Worm (Caenorhabditis elegans) whole organism, L3 larva: ENCODE data around the gene Y110A2AL.2.

Experiments
- ceh-28 ChIP-seq: fragments of 150-350 bp; optimal IDR thresholded peaks from 2 replicates; lab custom pipeline; 2014; ENCODE audit warnings: missing biosample characterization, missing genetic modification reagents, missing genetic modification characterization
- nhr-12 ChIP-seq: fragments of 150-350 bp; optimal IDR thresholded peaks from 2 replicates; lab custom pipeline; 2014; ENCODE audit warnings: missing biosample characterization, missing genetic modification characterization
- nhr-25 ChIP-seq: sonication (generic microtip); optimal IDR thresholded peaks from 2 replicates; lab custom pipeline; 2017; ENCODE audit warnings: missing biosample characterization, missing genetic modification characterization
- nhr-28 ChIP-seq: fragments of 150-350 bp; optimal IDR thresholded peaks from 2 replicates; lab custom pipeline; 2014; ENCODE audit warnings: missing biosample characterization, missing genetic modification characterization
- skn-1 ChIP-seq: fragments of 150-350 bp; optimal IDR thresholded peaks from 2 replicates; lab custom pipeline; 2014; ENCODE audit warnings: missing biosample characterization, missing genetic modification characterization
- snpc-4 ChIP-seq: fragments of 150-350 bp; optimal IDR thresholded peaks from 2 replicates; lab custom pipeline; 2014; ENCODE audit warnings: missing biosample characterization, missing genetic modification characterization
- ztf-4 ChIP-seq: fragments of 150-350 bp; optimal IDR thresholded peaks from 2 replicates; lab custom pipeline; 2014; ENCODE audit warnings: missing biosample characterization, missing genetic modification characterization

DNA sequence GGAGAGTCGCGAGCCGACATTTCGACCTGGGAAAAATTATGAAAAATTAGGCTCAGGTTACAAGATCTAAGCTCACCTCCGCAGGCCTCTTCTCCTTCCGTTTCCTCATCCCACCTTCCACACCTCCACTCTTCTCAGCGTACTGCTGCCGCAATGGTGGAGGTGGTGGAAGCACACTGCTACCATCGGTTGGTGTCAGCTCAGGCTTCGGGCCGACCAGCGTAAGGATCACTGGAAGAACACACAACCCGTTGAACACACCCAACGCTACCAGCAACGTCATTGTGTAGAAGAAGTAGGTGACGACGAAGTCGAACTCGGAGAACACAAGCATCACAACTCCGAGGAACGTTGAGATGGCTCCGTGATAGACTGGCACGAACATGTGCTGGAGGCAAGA, 22.1 kb upstream of the Y110A2AL.2 start:
- TF ChIP-seq skn-1 (tag; lab: Kevin White, UChicago) (no peak), nhr-12 (tag; lab: Kevin White, UChicago) (no peak), snpc-4 (no peak), ceh-28 (tag; lab: Kevin White, UChicago) (no peak), nhr-25 (tag; lab: Kevin White, UChicago) (no peak), nhr-28 (tag; lab: Kevin White, UChicago) (no peak), ztf-4 (tag; lab: Kevin White, UChicago) (no peak)
